Worm (Caenorhabditis elegans) whole organism, mixed stage, embryonic: ENCODE data around the gene C01G5.7.

Experiments
- M03D4.4 ChIP-seq: sonication (generic microtip); optimal IDR thresholded peaks from 2 replicates; lab custom pipeline; 2017; ENCODE audit warnings: mild to moderate bottlenecking, missing genetic modification characterization, missing compliant biosample characterization
- bed-3 ChIP-seq: fragments of 200-800 bp; sonication (Bioruptor generic); optimal IDR thresholded peaks from 3 replicates; lab custom pipeline; 2018; ENCODE audit warnings: mild to moderate bottlenecking, missing genetic modification characterization, moderate library complexity, missing compliant biosample characterization
- ceh-39 ChIP-seq: fragments of 150-350 bp; optimal IDR thresholded peaks from 2 replicates; lab custom pipeline; 2014; ENCODE audit warnings: missing biosample characterization, missing genetic modification characterization
- ceh-43 ChIP-seq: fragments of 200-800 bp; sonication (Bioruptor generic); optimal IDR thresholded peaks from 2 replicates; lab custom pipeline; 2018; ENCODE audit warnings: mild to moderate bottlenecking, missing genetic modification characterization, moderate library complexity, missing compliant biosample characterization
- ceh-83 ChIP-seq: fragments of 200-800 bp; sonication (Bioruptor generic); optimal IDR thresholded peaks from 2 replicates; lab custom pipeline; 2018; ENCODE audit warnings: mild to moderate bottlenecking, missing genetic modification characterization, missing compliant biosample characterization
- ces-1 ChIP-seq: fragments of 150-350 bp; optimal IDR thresholded peaks from 2 replicates; lab custom pipeline; 2014; ENCODE audit warnings: missing biosample characterization, missing genetic modification reagents, missing genetic modification characterization
- cnd-1 ChIP-seq: fragments of 200-800 bp; sonication (Bioruptor generic); optimal IDR thresholded peaks from 2 replicates; lab custom pipeline; 2018; ENCODE audit warnings: mild to moderate bottlenecking, missing genetic modification characterization, missing compliant biosample characterization
- drap-1 ChIP-seq: fragments of 200-800 bp; sonication (Bioruptor generic); optimal IDR thresholded peaks from 3 replicates; lab custom pipeline; 2018; ENCODE audit warnings: mild to moderate bottlenecking, missing genetic modification characterization, missing compliant biosample characterization
- elt-1 ChIP-seq: sonication (generic microtip); optimal IDR thresholded peaks from 2 replicates; lab custom pipeline; 2017; ENCODE audit warnings: missing genetic modification characterization, mild to moderate bottlenecking, missing compliant biosample characterization, antibody characterized with exemption, moderate library complexity, borderline replicate concordance; ENCODE audit not compliant: insufficient read depth
- elt-3 ChIP-seq: fragments of 150-350 bp; optimal IDR thresholded peaks from 2 replicates; lab custom pipeline; 2014; ENCODE audit warnings: missing biosample characterization, missing genetic modification characterization
- flh-1 ChIP-seq: fragments of 200-800 bp; sonication (Bioruptor generic); optimal IDR thresholded peaks from 2 replicates; lab custom pipeline; 2018; ENCODE audit warnings: mild to moderate bottlenecking, missing genetic modification characterization, moderate library complexity, missing compliant biosample characterization
- ham-2 ChIP-seq: fragments of 200-800 bp; sonication (Bioruptor generic); optimal IDR thresholded peaks from 2 replicates; lab custom pipeline; 2018; ENCODE audit warnings: mild to moderate bottlenecking, missing genetic modification characterization, missing compliant biosample characterization
- hlh-1 ChIP-seq: fragments of 150-350 bp; optimal IDR thresholded peaks from 2 replicates; lab custom pipeline; 2014; ENCODE audit warnings: missing biosample characterization, missing genetic modification reagents, missing genetic modification characterization
- lin-13 ChIP-seq: fragments of 150-350 bp; optimal IDR thresholded peaks from 2 replicates; lab custom pipeline; 2014; ENCODE audit warnings: missing biosample characterization, missing genetic modification characterization
- lin-32 ChIP-seq: fragments of 200-800 bp; sonication (Bioruptor generic); optimal IDR thresholded peaks from 2 replicates; lab custom pipeline; 2018; ENCODE audit warnings: mild to moderate bottlenecking, missing genetic modification characterization, missing compliant biosample characterization
- lsy-2 ChIP-seq: fragments of 150-350 bp; optimal IDR thresholded peaks from 2 replicates; lab custom pipeline; 2014; ENCODE audit warnings: missing biosample characterization, missing genetic modification characterization
- mab-5 ChIP-seq: fragments of 150-350 bp; optimal IDR thresholded peaks from 2 replicates; lab custom pipeline; 2014; ENCODE audit warnings: missing biosample characterization, missing genetic modification characterization
- mep-1 ChIP-seq: fragments of 150-350 bp; optimal IDR thresholded peaks from 2 replicates; lab custom pipeline; 2017; ENCODE audit warnings: missing biosample characterization, missing genetic modification reagents, missing genetic modification characterization, inconsistent platforms
- mls-2 ChIP-seq: sonication (generic microtip); optimal IDR thresholded peaks from 2 replicates; lab custom pipeline; 2016; ENCODE audit warnings: mild to moderate bottlenecking, missing genetic modification characterization, moderate library complexity, missing compliant biosample characterization
- nhr-12 ChIP-seq: fragments of 150-350 bp; optimal IDR thresholded peaks from 2 replicates; lab custom pipeline; 2014; ENCODE audit warnings: missing biosample characterization, missing genetic modification characterization
- nhr-2 ChIP-seq: fragments of 150-350 bp; optimal IDR thresholded peaks from 2 replicates; lab custom pipeline; 2014; ENCODE audit warnings: missing biosample characterization, missing genetic modification characterization
- nhr-237 ChIP-seq: fragments of 150-350 bp; optimal IDR thresholded peaks from 2 replicates; lab custom pipeline; 2014; ENCODE audit warnings: missing biosample characterization, missing genetic modification characterization
- nhr-28 ChIP-seq: fragments of 150-350 bp; optimal IDR thresholded peaks from 2 replicates; lab custom pipeline; 2014; ENCODE audit warnings: missing biosample characterization, missing genetic modification characterization
- nhr-76 ChIP-seq: sonication (generic microtip); optimal IDR thresholded peaks from 2 replicates; lab custom pipeline; 2017; ENCODE audit warnings: missing biosample characterization, missing genetic modification characterization
- pha-4 ChIP-seq: fragments of 150-350 bp; optimal IDR thresholded peaks from 2 replicates; lab custom pipeline; 2018; ENCODE audit warnings: missing biosample characterization, missing genetic modification reagents, missing genetic modification characterization
- sem-2 ChIP-seq: fragments of 200-800 bp; sonication (Bioruptor generic); optimal IDR thresholded peaks from 2 replicates; lab custom pipeline; 2018; ENCODE audit warnings: mild to moderate bottlenecking, missing genetic modification characterization, missing compliant biosample characterization
- snpc-4 ChIP-seq: fragments of 150-350 bp; optimal IDR thresholded peaks from 2 replicates; lab custom pipeline; 2014; ENCODE audit warnings: missing biosample characterization, missing genetic modification characterization
- sptf-1 ChIP-seq: sonication (generic microtip); optimal IDR thresholded peaks from 2 replicates; lab custom pipeline; 2017; ENCODE audit warnings: mild to moderate bottlenecking, missing genetic modification characterization, moderate library complexity, missing compliant biosample characterization
- tbx-8 ChIP-seq: fragments of 200-800 bp; sonication (Bioruptor generic); optimal IDR thresholded peaks from 2 replicates; lab custom pipeline; 2018; ENCODE audit warnings: mild to moderate bottlenecking, missing genetic modification characterization, moderate library complexity, missing compliant biosample characterization
- unc-120 ChIP-seq: sonication (generic microtip); optimal IDR thresholded peaks from 2 replicates; lab custom pipeline; 2017; ENCODE audit warnings: missing genetic modification characterization, missing compliant biosample characterization; ENCODE audit not compliant: poor library complexity, severe bottlenecking
- unc-39 ChIP-seq: fragments of 150-350 bp; optimal IDR thresholded peaks from 2 replicates; lab custom pipeline; 2014; ENCODE audit warnings: missing biosample characterization, missing genetic modification characterization
- unc-62 ChIP-seq: fragments of 150-350 bp; optimal IDR thresholded peaks from 2 replicates; lab custom pipeline; 2014; ENCODE audit warnings: missing biosample characterization, missing genetic modification reagents, missing genetic modification characterization
- zip-8 ChIP-seq: fragments of 150-350 bp; optimal IDR thresholded peaks from 2 replicates; lab custom pipeline; 2014; ENCODE audit warnings: missing biosample characterization, missing genetic modification characterization
- ztf-11 ChIP-seq: fragments of 150-350 bp; optimal IDR thresholded peaks from 2 replicates; lab custom pipeline; 2014; ENCODE audit warnings: missing biosample characterization, missing genetic modification characterization

Gene C01G5.7

ce11 chrIV:6523773-6524172, 5.8 kb downstream of the C01G5.7 start:
- TF ChIP-seq flh-1 (GFP tag; lab: Kevin White, UChicago) (no peak), nhr-237 (no peak), sem-2 (GFP tag; lab: Kevin White, UChicago) (no peak), tbx-8 (GFP tag; lab: Kevin White, UChicago) (no peak), ham-2 (GFP tag; lab: Kevin White, UChicago) (no peak), ceh-39 (tag; lab: Kevin White, UChicago) (no peak), drap-1 (GFP tag; lab: Kevin White, UChicago) (no peak), snpc-4 (tag; lab: Kevin White, UChicago) (no peak), M03D4.4 (tag; lab: Kevin White, UChicago) (no peak), unc-39 (no peak), elt-3 (tag; lab: Kevin White, UChicago) (no peak), mls-2 (tag; lab: Kevin White, UChicago) (no peak), lin-13 (tag; lab: Kevin White, UChicago) (no peak), lin-32 (GFP tag; lab: Kevin White, UChicago) (no peak)

DNA sequence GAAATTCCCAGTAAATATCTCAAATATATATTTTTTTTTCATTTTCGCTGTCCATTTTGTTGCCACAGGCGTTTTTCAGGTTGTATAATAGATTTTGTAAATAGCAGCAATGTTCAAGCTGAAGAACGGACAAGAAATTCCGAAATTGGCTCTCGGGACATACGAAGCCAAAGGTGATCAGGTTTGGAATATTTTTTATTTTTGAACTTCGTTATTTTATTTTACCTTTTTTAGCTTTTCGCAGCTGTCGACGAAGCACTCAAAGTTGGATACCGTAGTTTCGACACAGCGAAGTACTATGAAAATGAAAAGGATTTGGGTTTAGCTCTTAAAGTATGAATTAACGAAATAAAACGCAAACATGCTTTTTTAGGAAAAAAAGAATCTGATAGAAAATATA, 6.6 kb downstream of the C01G5.7 start, which contains the start of gene C01G5.5:
C01G5.5 (plus strand) TSS at position 80 of the 400 bp plus-strand sequence.
- no peak for TF ChIP-seq tbx-8 (GFP tag; lab: Kevin White, UChicago)
- no peak for TF ChIP-seq unc-120 (tag; lab: Kevin White, UChicago)
- no peak for TF ChIP-seq lsy-2 (tag; lab: Kevin White, UChicago)
- no peak for TF ChIP-seq nhr-237
- no peak for TF ChIP-seq nhr-28 (tag; lab: Kevin White, UChicago)
- TF ChIP-seq nhr-12 (tag; lab: Kevin White, UChicago), result no peak
- TF ChIP-seq cnd-1, result no peak
- TF ChIP-seq unc-62 (GFP tag; lab: Kevin White, UChicago), result no peak
- TF ChIP-seq flh-1 (GFP tag; lab: Kevin White, UChicago), result no peak
- no peak for TF ChIP-seq nhr-76 (tag; lab: Kevin White, UChicago)
- TF ChIP-seq mls-2 (tag; lab: Kevin White, UChicago), result no peak
- no peak for TF ChIP-seq ces-1 (GFP tag; lab: Kevin White, UChicago)

DNA sequence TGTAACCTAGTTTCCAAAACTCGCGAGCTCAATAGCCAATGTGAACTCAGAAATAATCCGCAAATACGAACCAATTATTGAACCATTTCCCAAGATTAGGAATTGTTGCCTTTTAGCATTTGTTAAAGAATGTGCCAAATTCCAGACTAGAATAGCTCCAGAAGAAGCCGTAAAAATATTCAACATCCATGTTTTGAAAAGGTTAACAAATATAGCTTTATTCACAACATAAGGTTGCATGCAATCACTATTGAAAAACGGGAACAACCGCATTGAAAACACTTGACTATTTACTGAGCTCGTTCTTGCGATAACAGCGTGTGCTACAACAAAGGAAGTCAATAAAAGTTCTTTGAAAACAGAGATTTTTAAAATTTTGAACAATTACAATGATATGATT, 8.6 kb downstream of the C01G5.7 start:
- TF ChIP-seq nhr-237 (no peak), nhr-2 (tag; lab: Kevin White, UChicago) (no peak), flh-1 (GFP tag; lab: Kevin White, UChicago) (no peak), ces-1 (GFP tag; lab: Kevin White, UChicago) (no peak), pha-4 (tag; lab: Kevin White, UChicago) (no peak), drap-1 (GFP tag; lab: Kevin White, UChicago) (no peak), nhr-12 (tag; lab: Kevin White, UChicago) (no peak), lin-32 (GFP tag; lab: Kevin White, UChicago) (no peak), lsy-2 (tag; lab: Kevin White, UChicago) (no peak), unc-120 (tag; lab: Kevin White, UChicago) (no peak), ceh-43 (no peak), nhr-76 (tag; lab: Kevin White, UChicago) (no peak), M03D4.4 (tag; lab: Kevin White, UChicago) (no peak), mep-1 (no peak), ceh-83 (GFP tag; lab: Kevin White, UChicago) (no peak)

ce11 chrIV:6528202-6528601, 10.2 kb downstream of the C01G5.7 start:
- TF ChIP-seq mls-2 (tag; lab: Kevin White, UChicago), result no peak
- TF ChIP-seq mab-5 (tag; lab: Kevin White, UChicago), result no peak
- TF ChIP-seq unc-62 (GFP tag; lab: Kevin White, UChicago), result no peak
- no peak for TF ChIP-seq nhr-2 (tag; lab: Kevin White, UChicago)
- TF ChIP-seq unc-39, result no peak
- TF ChIP-seq ceh-43, result no peak
- TF ChIP-seq hlh-1, result no peak
- no peak for TF ChIP-seq mep-1
- no peak for TF ChIP-seq lsy-2 (tag; lab: Kevin White, UChicago)
- no peak for TF ChIP-seq sptf-1
- no peak for TF ChIP-seq nhr-237

DNA sequence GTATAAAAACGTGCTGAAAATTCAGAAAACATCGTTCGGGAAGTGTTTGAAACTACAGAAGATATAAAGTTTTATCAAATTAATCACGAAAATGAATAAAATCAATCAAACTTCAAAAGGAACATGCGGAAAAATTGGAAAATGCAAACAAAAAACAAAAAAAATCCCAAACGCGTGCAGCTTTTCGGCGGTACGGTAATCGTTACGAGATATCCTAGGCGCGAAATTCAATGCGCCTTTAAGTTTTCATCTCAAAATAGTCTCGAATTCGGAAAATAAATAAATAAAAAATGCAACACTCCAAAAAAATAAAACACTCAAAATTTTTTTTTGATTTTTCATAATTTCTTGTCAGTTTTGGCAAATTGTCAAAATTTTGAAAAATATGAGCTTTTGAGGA, 11.9 kb downstream of the C01G5.7 start:
- no peak for TF ChIP-seq snpc-4 (tag; lab: Kevin White, UChicago)
- no peak for TF ChIP-seq ham-2 (GFP tag; lab: Kevin White, UChicago)
- no peak for TF ChIP-seq mep-1
- TF ChIP-seq ceh-83 (GFP tag; lab: Kevin White, UChicago), result no peak
- no peak for TF ChIP-seq bed-3 (GFP tag; lab: Kevin White, UChicago)
- no peak for TF ChIP-seq ztf-11
- no peak for TF ChIP-seq elt-1 (tag; lab: Kevin White, UChicago)
- no peak for TF ChIP-seq nhr-237
- no peak for TF ChIP-seq hlh-1
- TF ChIP-seq lin-32 (GFP tag; lab: Kevin White, UChicago), result no peak
- TF ChIP-seq zip-8 (tag; lab: Kevin White, UChicago), result no peak
- TF ChIP-seq lsy-2 (tag; lab: Kevin White, UChicago), result no peak
- no peak for TF ChIP-seq unc-39
- no peak for TF ChIP-seq ces-1 (GFP tag; lab: Kevin White, UChicago)
- no peak for TF ChIP-seq mls-2 (tag; lab: Kevin White, UChicago)
- TF ChIP-seq sptf-1, result no peak
- no peak for TF ChIP-seq unc-120 (tag; lab: Kevin White, UChicago)
